Worm (Caenorhabditis elegans) whole organism, L3 larva: ENCODE results near the gene mdt-26.
A peak's percentile ranks its signal among the peaks of the same experiment; 100 is the strongest.

ENCODE experiments used
- ZK546.5 ChIP-seq: sonication (generic microtip); optimal IDR thresholded peaks from 2 replicates; lab custom pipeline; 2017; ENCODE audit warnings: missing biosample characterization, missing genetic modification characterization
- aly-2 ChIP-seq: fragments of 150-350 bp; optimal IDR thresholded peaks from 2 replicates; lab custom pipeline; 2014; ENCODE audit warnings: missing biosample characterization, missing genetic modification characterization
- ama-1 ChIP-seq: fragments of 150-350 bp; optimal IDR thresholded peaks from 2 replicates; lab custom pipeline; 2018
- ceh-28 ChIP-seq: fragments of 150-350 bp; optimal IDR thresholded peaks from 2 replicates; lab custom pipeline; 2014; ENCODE audit warnings: missing biosample characterization, missing genetic modification reagents, missing genetic modification characterization
- ceh-82 ChIP-seq: fragments of 150-350 bp; optimal IDR thresholded peaks from 2 replicates; lab custom pipeline; 2014; ENCODE audit warnings: missing biosample characterization, missing genetic modification characterization
- egl-27 ChIP-seq: sonication (generic microtip); optimal IDR thresholded peaks from 4 replicates; lab custom pipeline; 2017; ENCODE audit warnings: missing biosample characterization, missing genetic modification reagents, missing genetic modification characterization
- egl-5 ChIP-seq: fragments of 150-350 bp; optimal IDR thresholded peaks from 2 replicates; lab custom pipeline; 2017; ENCODE audit warnings: missing biosample characterization, missing genetic modification reagents, missing genetic modification characterization, inconsistent platforms
- elt-1 ChIP-seq: fragments of 150-350 bp; optimal IDR thresholded peaks from 2 replicates; lab custom pipeline; 2014; ENCODE audit warnings: missing biosample characterization, missing genetic modification characterization
- elt-2 ChIP-seq: sonication (generic microtip); optimal IDR thresholded peaks from 2 replicates; lab custom pipeline; 2016; ENCODE audit warnings: missing genetic modification reagents, mild to moderate bottlenecking, missing genetic modification characterization, missing compliant biosample characterization
- elt-3 ChIP-seq, 3 experiments: fragments of 150-350 bp in 1 of 3; sonication (generic microtip) in 2 of 3; optimal IDR thresholded peaks; 2 replicates in 2 of 3; 4 replicates in 1 of 3; lab custom pipeline; 2014 to 2017; ENCODE audit warnings: missing biosample characterization in 3 of 3, missing genetic modification characterization in 3 of 3
- fkh-10 ChIP-seq: sonication (generic microtip); optimal IDR thresholded peaks from 2 replicates; lab custom pipeline; 2017; ENCODE audit warnings: missing biosample characterization, missing genetic modification reagents, missing genetic modification characterization
- fkh-2 ChIP-seq: fragments of 150-350 bp; optimal IDR thresholded peaks from 2 replicates; lab custom pipeline; 2014; ENCODE audit warnings: missing biosample characterization, missing genetic modification reagents, missing genetic modification characterization
- fos-1 ChIP-seq: fragments of 150-350 bp; optimal IDR thresholded peaks from 2 replicates; lab custom pipeline; 2014; ENCODE audit warnings: missing biosample characterization, missing genetic modification characterization
- hmg-11 ChIP-seq: sonication (generic microtip); optimal IDR thresholded peaks from 2 replicates; lab custom pipeline; 2016; ENCODE audit warnings: missing genetic modification characterization, missing compliant biosample characterization
- jun-1 ChIP-seq: fragments of 150-350 bp; optimal IDR thresholded peaks from 2 replicates; lab custom pipeline; 2014; ENCODE audit warnings: missing biosample characterization, missing genetic modification reagents, missing genetic modification characterization
- lin-15B ChIP-seq: fragments of 150-350 bp; optimal IDR thresholded peaks from 2 replicates; lab custom pipeline; 2014; ENCODE audit warnings: missing biosample characterization, missing genetic modification characterization
- lin-39 ChIP-seq: fragments of 150-350 bp; optimal IDR thresholded peaks from 2 replicates; lab custom pipeline; 2018; ENCODE audit warnings: missing biosample characterization, missing genetic modification reagents, missing genetic modification characterization
- lsy-12 ChIP-seq: sonication (generic microtip); optimal IDR thresholded peaks from 2 replicates; lab custom pipeline; 2016; ENCODE audit warnings: mild to moderate bottlenecking, missing genetic modification characterization, missing compliant biosample characterization
- mdl-1 ChIP-seq: fragments of 150-350 bp; optimal IDR thresholded peaks from 2 replicates; lab custom pipeline; 2014; ENCODE audit warnings: missing biosample characterization, missing genetic modification characterization
- nfya-1 ChIP-seq: sonication (generic microtip); optimal IDR thresholded peaks from 2 replicates; lab custom pipeline; 2017; ENCODE audit warnings: missing genetic modification characterization, mild to moderate bottlenecking, missing compliant biosample characterization, antibody characterized with exemption, moderate library complexity; ENCODE audit not compliant: insufficient read depth
- nhr-11 ChIP-seq: fragments of 150-350 bp; optimal IDR thresholded peaks from 2 replicates; lab custom pipeline; 2014; ENCODE audit warnings: missing biosample characterization, missing genetic modification characterization
- nhr-23 ChIP-seq: fragments of 150-350 bp; optimal IDR thresholded peaks from 2 replicates; lab custom pipeline; 2014; ENCODE audit warnings: missing biosample characterization, missing genetic modification reagents, missing genetic modification characterization
- nhr-237 ChIP-seq: fragments of 150-350 bp; optimal IDR thresholded peaks from 2 replicates; lab custom pipeline; 2014; ENCODE audit warnings: missing biosample characterization, missing genetic modification characterization
- nhr-25 ChIP-seq: sonication (generic microtip); optimal IDR thresholded peaks from 2 replicates; lab custom pipeline; 2017; ENCODE audit warnings: missing biosample characterization, missing genetic modification characterization
- nhr-28 ChIP-seq: fragments of 150-350 bp; optimal IDR thresholded peaks from 2 replicates; lab custom pipeline; 2014; ENCODE audit warnings: missing biosample characterization, missing genetic modification characterization
- nhr-43 ChIP-seq: sonication (generic microtip); optimal IDR thresholded peaks from 2 replicates; lab custom pipeline; 2016; ENCODE audit warnings: mild to moderate bottlenecking, missing genetic modification characterization, missing compliant biosample characterization; ENCODE audit not compliant: poor library complexity, severe bottlenecking
- nhr-67 ChIP-seq: fragments of 150-350 bp; optimal IDR thresholded peaks from 2 replicates; lab custom pipeline; 2014; ENCODE audit warnings: missing biosample characterization, missing genetic modification characterization
- nhr-76 ChIP-seq: fragments of 150-350 bp; sonication (generic microtip); optimal IDR thresholded peaks from 5 replicates; lab custom pipeline; 2014; ENCODE audit warnings: missing biosample characterization, missing genetic modification characterization
- nhr-77 ChIP-seq: fragments of 150-350 bp; optimal IDR thresholded peaks from 2 replicates; lab custom pipeline; 2014; ENCODE audit warnings: missing biosample characterization, missing genetic modification characterization
- pha-4 ChIP-seq: fragments of 150-350 bp; optimal IDR thresholded peaks from 2 replicates; lab custom pipeline; 2014; ENCODE audit warnings: missing biosample characterization, missing genetic modification reagents, missing genetic modification characterization
- skn-1 ChIP-seq: fragments of 150-350 bp; optimal IDR thresholded peaks from 2 replicates; lab custom pipeline; 2014; ENCODE audit warnings: missing biosample characterization, missing genetic modification characterization
- snpc-4 ChIP-seq: fragments of 150-350 bp; optimal IDR thresholded peaks from 2 replicates; lab custom pipeline; 2014; ENCODE audit warnings: missing biosample characterization, missing genetic modification characterization
- tbx-2 ChIP-seq: sonication (generic microtip); optimal IDR thresholded peaks from 2 replicates; lab custom pipeline; 2016; ENCODE audit warnings: mild to moderate bottlenecking, missing genetic modification characterization, missing compliant biosample characterization
- unc-62 ChIP-seq: fragments of 150-350 bp; sonication (generic microtip); optimal IDR thresholded peaks from 4 replicates; lab custom pipeline; 2014; ENCODE audit warnings: missing biosample characterization, missing genetic modification reagents, missing genetic modification characterization
- zag-1 ChIP-seq: fragments of 150-350 bp; optimal IDR thresholded peaks from 2 replicates; lab custom pipeline; 2014; ENCODE audit warnings: missing biosample characterization, missing genetic modification characterization
- ztf-11 ChIP-seq: fragments of 150-350 bp; optimal IDR thresholded peaks from 2 replicates; lab custom pipeline; 2014; ENCODE audit warnings: missing biosample characterization, missing genetic modification characterization

The mdt-26 gene

ce11 chrII:5691216-5691771 is 30.3 kb downstream of the mdt-26 start, which contains the start of the genes ndub-5 and eif-2D:
Gene ndub-5 (minus strand): TSS chrII:5691353.
Gene eif-2D (plus strand): TSS chrII:5691721.
- TF ChIP-seq nhr-76 (tag; lab: Kevin White, UChicago): no peak
- TF ChIP-seq snpc-4 (tag; lab: Kevin White, UChicago): peak; percentile 18
- TF ChIP-seq elt-2 (tag; lab: Kevin White, UChicago): peak; percentile 15
- peak; percentile 6 for TF ChIP-seq hmg-11 (tag; lab: Kevin White, UChicago)
- TF ChIP-seq fkh-10 (GFP tag; lab: Kevin White, UChicago): no peak
- no peak for TF ChIP-seq unc-62 (GFP tag; lab: Kevin White, UChicago)
- TF ChIP-seq ZK546.5 (tag; lab: Kevin White, UChicago): no peak
- peak; percentile 42 for TF ChIP-seq nfya-1 (tag; lab: Kevin White, UChicago)
- TF ChIP-seq pha-4: peak; percentile 26
- TF ChIP-seq elt-3 (tag; optimal IDR thresholded peaks at IDR 0.05; lab: Kevin White, UChicago): no peak
- no peak for TF ChIP-seq ceh-82 (tag; lab: Kevin White, UChicago)

- TF ChIP-seq egl-5 (tag; lab: Kevin White, UChicago) (no peak), nhr-67 (tag; lab: Kevin White, UChicago) (no peak), lin-39 (tag; lab: Kevin White, UChicago) (no peak), elt-1 (no peak), lin-15B (tag; lab: Kevin White, UChicago) (no peak), ZK546.5 (tag; lab: Kevin White, UChicago) (no peak), jun-1 (tag; lab: Kevin White, UChicago) (no peak), nhr-23 (tag; lab: Kevin White, UChicago) (no peak), unc-62 (GFP tag; lab: Kevin White, UChicago) (no peak), nhr-76 (tag; lab: Kevin White, UChicago) (no peak), skn-1 (tag; lab: Kevin White, UChicago) (no peak), ceh-28 (tag; lab: Kevin White, UChicago) (no peak)
Observed at ce11 chrII:5693893-5694292, 32.9 kb downstream of the mdt-26 start, which contains the start of gene C25H3.3. Gene C25H3.3 (plus strand): TSS chrII:5694193.

ce11 chrII:5694798-5695197 is 33.8 kb downstream of the mdt-26 start, which contains the start of gene C25H3.14:
Gene C25H3.14 (plus strand): TSS chrII:5695098.
- TF ChIP-seq tbx-2 (tag; lab: Kevin White, UChicago) (no peak), lin-15B (tag; lab: Kevin White, UChicago) (no peak), hmg-11 (tag; lab: Kevin White, UChicago) (no peak), pha-4 (no peak), nhr-25 (tag; lab: Kevin White, UChicago) (no peak), ceh-82 (tag; lab: Kevin White, UChicago) (no peak), ama-1 (lab: Kevin White, UChicago) (no peak), nhr-28 (tag; lab: Kevin White, UChicago) (no peak), nhr-237 (tag; lab: Kevin White, UChicago) (no peak), lsy-12 (no peak), jun-1 (tag; lab: Kevin White, UChicago) (no peak), nhr-11 (no peak), aly-2 (no peak), fkh-10 (GFP tag; lab: Kevin White, UChicago) (no peak)

- TF ChIP-seq ceh-28 (tag; lab: Kevin White, UChicago) (no peak), mdl-1 (tag; lab: Kevin White, UChicago) (no peak), elt-1 (no peak)
Observed at ce11 chrII:5696218-5696617, 35.2 kb downstream of the mdt-26 start.

- no peak for TF ChIP-seq snpc-4 (tag; lab: Kevin White, UChicago)
- no peak for TF ChIP-seq nhr-43 (tag; lab: Kevin White, UChicago)
- no peak for TF ChIP-seq hmg-11 (tag; lab: Kevin White, UChicago)
- TF ChIP-seq nhr-28 (tag; lab: Kevin White, UChicago): no peak
- TF ChIP-seq egl-27: no peak
- no peak for TF ChIP-seq mdl-1 (tag; lab: Kevin White, UChicago)
- no peak for TF ChIP-seq lsy-12
- TF ChIP-seq elt-3 (tag; optimal IDR thresholded peaks at IDR 0.05; lab: Kevin White, UChicago): no peak
- TF ChIP-seq nhr-11: no peak
- no peak for TF ChIP-seq pha-4
- TF ChIP-seq nhr-77 (tag; lab: Kevin White, UChicago): no peak
- no peak for TF ChIP-seq skn-1 (tag; lab: Kevin White, UChicago)
- no peak for TF ChIP-seq zag-1
- no peak for TF ChIP-seq ztf-11
- TF ChIP-seq nhr-237 (tag; lab: Kevin White, UChicago): no peak
- TF ChIP-seq fkh-2 (tag; lab: Kevin White, UChicago): no peak
- TF ChIP-seq fos-1 (tag; lab: Kevin White, UChicago): no peak
Observed at ce11 chrII:5697338-5697737, 36.4 kb downstream of the mdt-26 start.
